Fruit fly (Drosophila melanogaster) whole organism, embryonic: ENCODE results near the gene plum.
A peak's percentile ranks its signal among the peaks of the same experiment; 100 is the strongest.

ENCODE experiments used
- Asciz ChIP-seq: fragments of 200-800 bp; sonication (Bioruptor generic); optimal IDR thresholded peaks from 2 replicates; lab custom pipeline; 2017; ENCODE audit warnings: missing biosample characterization, mild to moderate bottlenecking, missing genetic modification characterization, missing genetic modification reagents
- CG10147 ChIP-seq: fragments of 200-800 bp; sonication (Bioruptor generic); optimal IDR thresholded peaks from 2 replicates; lab custom pipeline; 2019; ENCODE audit warnings: missing biosample characterization, mild to moderate bottlenecking, missing genetic modification characterization, moderate library complexity
- CG10267 ChIP-seq: fragments of 200-800 bp; sonication (Bioruptor generic); optimal IDR thresholded peaks from 2 replicates; lab custom pipeline; 2018; ENCODE audit warnings: missing biosample characterization, mild to moderate bottlenecking, missing genetic modification characterization, moderate library complexity
- CG11085 ChIP-seq: fragments of 200-800 bp; sonication (Bioruptor generic); IDR thresholded peaks from 2 replicates; pipeline ENCODE4 v1.3.6; 2022; ENCODE audit warnings: missing biosample characterization, missing genetic modification characterization
- CG12219 ChIP-seq: fragments of 200-800 bp; sonication (Bioruptor generic); optimal IDR thresholded peaks from 3 replicates; lab custom pipeline; 2018; ENCODE audit warnings: missing biosample characterization, mild to moderate bottlenecking, missing genetic modification characterization
- CG14965 ChIP-seq: fragments of 200-800 bp; sonication (Bioruptor generic); optimal IDR thresholded peaks from 2 replicates; lab custom pipeline; 2016; ENCODE audit warnings: missing biosample characterization, missing genetic modification characterization, borderline replicate concordance
- CG1647 ChIP-seq: fragments of 200-800 bp; sonication (Bioruptor generic); optimal IDR thresholded peaks from 3 replicates; lab custom pipeline; 2016; ENCODE audit warnings: missing biosample characterization, missing genetic modification characterization
- CG2678 ChIP-seq: fragments of 200-800 bp; sonication (Bioruptor generic); optimal IDR thresholded peaks from 3 replicates; lab custom pipeline; 2019; ENCODE audit warnings: missing biosample characterization, mild to moderate bottlenecking, missing genetic modification characterization, moderate library complexity
- CG3065 ChIP-seq: fragments of 200-800 bp; sonication (Bioruptor generic); optimal IDR thresholded peaks from 2 replicates; lab custom pipeline; 2016; ENCODE audit warnings: missing biosample characterization, missing genetic modification characterization
- CG31388 ChIP-seq: fragments of 200-800 bp; sonication (Bioruptor generic); optimal IDR thresholded peaks from 2 replicates; lab custom pipeline; 2016; ENCODE audit warnings: missing biosample characterization, missing genetic modification characterization
- CG32772 ChIP-seq: fragments of 200-800 bp; sonication (Bioruptor generic); IDR thresholded peaks from 2 replicates; pipeline ENCODE4 v1.3.6; 2022; ENCODE audit warnings: missing biosample characterization, missing genetic modification characterization
- CG43689 ChIP-seq: fragments of 200-800 bp; sonication (Bioruptor generic); IDR thresholded peaks from 2 replicates; pipeline ENCODE4 v1.3.6; 2022; ENCODE audit warnings: missing biosample characterization, missing genetic modification characterization
- CG4707 ChIP-seq: fragments of 200-800 bp; sonication (Bioruptor generic); optimal IDR thresholded peaks from 2 replicates; lab custom pipeline; 2018; ENCODE audit warnings: missing biosample characterization, mild to moderate bottlenecking, missing genetic modification characterization, moderate library complexity
- CG5245 ChIP-seq: fragments of 200-800 bp; sonication (Bioruptor generic); optimal IDR thresholded peaks from 3 replicates; lab custom pipeline; 2016; ENCODE audit warnings: missing biosample characterization, missing genetic modification characterization
- CG6175 ChIP-seq: fragments of 200-800 bp; sonication (Bioruptor generic); IDR thresholded peaks from 3 replicates; pipeline ENCODE4 v1.3.6; 2022; ENCODE audit warnings: missing biosample characterization, missing genetic modification characterization
- CG6854 ChIP-seq: fragments of 200-800 bp; sonication (Bioruptor generic); optimal IDR thresholded peaks from 3 replicates; lab custom pipeline; 2017; ENCODE audit warnings: missing biosample characterization, mild to moderate bottlenecking, missing genetic modification characterization
- CG9727 ChIP-seq: fragments of 200-800 bp; sonication (Bioruptor generic); optimal IDR thresholded peaks from 3 replicates; lab custom pipeline; 2017; ENCODE audit warnings: missing biosample characterization, mild to moderate bottlenecking, missing genetic modification characterization
- CG9797 ChIP-seq: fragments of 200-800 bp; sonication (Bioruptor generic); optimal IDR thresholded peaks from 3 replicates; lab custom pipeline; 2018; ENCODE audit warnings: missing biosample characterization, mild to moderate bottlenecking, missing genetic modification characterization
- Fer2 ChIP-seq: fragments of 200-800 bp; sonication (Bioruptor generic); optimal IDR thresholded peaks from 2 replicates; lab custom pipeline; 2018; ENCODE audit warnings: missing biosample characterization, mild to moderate bottlenecking, missing genetic modification characterization, moderate library complexity
- Fer3 ChIP-seq: fragments of 200-800 bp; sonication (Bioruptor generic); optimal IDR thresholded peaks from 2 replicates; lab custom pipeline; 2018; ENCODE audit warnings: missing biosample characterization, mild to moderate bottlenecking, missing genetic modification characterization, moderate library complexity
- Hr3 ChIP-seq: fragments of 200-800 bp; sonication (Bioruptor generic); optimal IDR thresholded peaks from 3 replicates; lab custom pipeline; 2016; ENCODE audit warnings: missing biosample characterization, missing genetic modification characterization
- Hsf ChIP-seq: fragments of 200-800 bp; sonication (Bioruptor generic); optimal IDR thresholded peaks from 3 replicates; lab custom pipeline; 2016; ENCODE audit warnings: missing biosample characterization, missing genetic modification characterization
- Lim3 ChIP-seq: fragments of 200-800 bp; sonication (Bioruptor generic); IDR thresholded peaks from 2 replicates; pipeline ENCODE4 v1.3.6; 2022; ENCODE audit warnings: missing biosample characterization, missing genetic modification characterization
- MBD-R2 ChIP-seq: fragments of 200-800 bp; sonication (Bioruptor generic); IDR thresholded peaks from 2 replicates; pipeline ENCODE4 v1.3.6; 2022; ENCODE audit warnings: missing biosample characterization, missing genetic modification characterization
- MESR4 ChIP-seq: fragments of 200-800 bp; sonication (Bioruptor generic); optimal IDR thresholded peaks from 2 replicates; lab custom pipeline; 2018; ENCODE audit warnings: missing biosample characterization, mild to moderate bottlenecking, missing genetic modification characterization, moderate library complexity
- PHDP ChIP-seq: fragments of 200-800 bp; sonication (Bioruptor generic); optimal IDR thresholded peaks from 3 replicates; lab custom pipeline; 2018; ENCODE audit warnings: missing biosample characterization, mild to moderate bottlenecking, missing genetic modification characterization, moderate library complexity
- Rx ChIP-seq: fragments of 200-800 bp; sonication (Bioruptor generic); IDR thresholded peaks from 2 replicates; pipeline ENCODE4 v1.3.6; 2022; ENCODE audit warnings: missing biosample characterization, missing genetic modification characterization
- Six4 ChIP-seq: fragments of 200-800 bp; sonication (Bioruptor generic); optimal IDR thresholded peaks from 2 replicates; lab custom pipeline; 2016; ENCODE audit warnings: missing biosample characterization, missing genetic modification characterization
- Sry-δ ChIP-seq: fragments of 200-800 bp; sonication (Bioruptor generic); optimal IDR thresholded peaks from 2 replicates; lab custom pipeline; 2016; ENCODE audit warnings: missing biosample characterization, missing genetic modification characterization
- TFAM ChIP-seq: fragments of 200-800 bp; sonication (Bioruptor generic); optimal IDR thresholded peaks from 2 replicates; lab custom pipeline; 2017; ENCODE audit warnings: missing biosample characterization, missing genetic modification characterization, inconsistent platforms
- Taf1 ChIP-seq: fragments of 200-800 bp; sonication (Bioruptor generic); IDR thresholded peaks from 2 replicates; pipeline ENCODE4 v1.3.6; 2022; ENCODE audit warnings: missing biosample characterization, missing genetic modification characterization
- bsh ChIP-seq, 2 experiments: fragments of 200-800 bp; sonication (Bioruptor generic); optimal IDR thresholded peaks; 2 replicates each; lab custom pipeline; 2017 to 2018; ENCODE audit warnings: mild to moderate bottlenecking in 2 of 2, missing biosample characterization in 2 of 2, missing genetic modification characterization in 2 of 2, moderate library complexity in 1 of 2
- croc ChIP-seq: fragments of 200-800 bp; sonication (Bioruptor generic); conservative IDR thresholded peaks from 3 replicates; pipeline ENCODE4 v1.3.6; 2022; ENCODE audit warnings: missing biosample characterization, missing genetic modification characterization
- dati ChIP-seq: fragments of 200-800 bp; sonication (Bioruptor generic); IDR thresholded peaks from 2 replicates; pipeline ENCODE4 v1.3.6; 2022; ENCODE audit warnings: missing biosample characterization, missing genetic modification characterization
- emc ChIP-seq: fragments of 200-800 bp; sonication (Bioruptor generic); optimal IDR thresholded peaks from 2 replicates; lab custom pipeline; 2016; ENCODE audit warnings: missing biosample characterization, missing genetic modification characterization
- fru ChIP-seq: fragments of >200 bp; optimal IDR thresholded peaks from 2 replicates; lab custom pipeline; 2017
- fu2 ChIP-seq: fragments of 200-800 bp; sonication (Bioruptor generic); optimal IDR thresholded peaks from 2 replicates; lab custom pipeline; 2016; ENCODE audit warnings: missing biosample characterization, missing genetic modification characterization
- grn ChIP-seq: fragments of 200-800 bp; sonication (Bioruptor generic); optimal IDR thresholded peaks from 3 replicates; lab custom pipeline; 2017; ENCODE audit warnings: missing biosample characterization, missing genetic modification characterization
- luna ChIP-seq: fragments of 200-800 bp; sonication (Bioruptor generic); optimal IDR thresholded peaks from 2 replicates; lab custom pipeline; 2016; ENCODE audit warnings: missing biosample characterization, missing genetic modification characterization
- pita ChIP-seq: fragments of 200-800 bp; sonication (Bioruptor generic); optimal IDR thresholded peaks from 2 replicates; lab custom pipeline; 2017; ENCODE audit warnings: missing biosample characterization, mild to moderate bottlenecking, missing genetic modification characterization
- prd ChIP-seq, 3 experiments: fragments of >200 bp in 2 of 3; fragments of 200-800 bp in 1 of 3; sonication (Bioruptor generic) in 1 of 3; optimal IDR thresholded peaks in 2 of 3; IDR thresholded peaks in 1 of 3; 2 replicates in 2 of 3; 3 replicates in 1 of 3; pipeline versions ENCODE4 v1.3.6 to Lab custom; 2017 to 2022; ENCODE audit warnings: missing biosample characterization in 1 of 3, missing genetic modification characterization in 1 of 3
- pros ChIP-seq: fragments of 200-800 bp; sonication (Bioruptor generic); optimal IDR thresholded peaks from 3 replicates; lab custom pipeline; 2019; ENCODE audit warnings: missing biosample characterization, mild to moderate bottlenecking, missing genetic modification characterization, moderate library complexity
- repo ChIP-seq: fragments of 200-800 bp; sonication (Bioruptor generic); optimal IDR thresholded peaks from 2 replicates; lab custom pipeline; 2016; ENCODE audit warnings: missing biosample characterization, missing genetic modification characterization
- tio ChIP-seq: fragments of 200-800 bp; sonication (Bioruptor generic); optimal IDR thresholded peaks from 2 replicates; lab custom pipeline; 2017; ENCODE audit warnings: missing biosample characterization, missing genetic modification characterization, inconsistent platforms
- tna ChIP-seq: fragments of 200-800 bp; sonication (Bioruptor generic); IDR thresholded peaks from 2 replicates; pipeline ENCODE4 v1.3.6; 2022; ENCODE audit warnings: missing biosample characterization, missing genetic modification characterization; ENCODE audit not compliant: partially characterized antibody
- trem ChIP-seq: fragments of 200-800 bp; optimal IDR thresholded peaks from 3 replicates; lab custom pipeline; 2019; ENCODE audit warnings: missing biosample characterization, mild to moderate bottlenecking, missing genetic modification characterization, moderate library complexity
- vfl ChIP-seq: fragments of 200-800 bp; sonication (Bioruptor generic); optimal IDR thresholded peaks from 2 replicates; lab custom pipeline; 2016; ENCODE audit warnings: missing biosample characterization, missing genetic modification characterization
- vnd ChIP-seq: fragments of 200-800 bp; sonication (Bioruptor generic); IDR thresholded peaks from 3 replicates; pipeline ENCODE4 v1.3.6; 2022; ENCODE audit warnings: missing biosample characterization, missing genetic modification characterization; ENCODE audit not compliant: partially characterized antibody
- vvl ChIP-seq: fragments of 200-800 bp; sonication (Bioruptor generic); IDR thresholded peaks from 2 replicates; pipeline ENCODE4 v1.3.6; 2022; ENCODE audit warnings: missing biosample characterization, missing genetic modification characterization
- zfh1 ChIP-seq: fragments of 200-800 bp; sonication (Bioruptor generic); IDR thresholded peaks from 3 replicates; pipeline ENCODE4 v1.3.6; 2022; ENCODE audit warnings: missing biosample characterization, missing genetic modification characterization

Gene plum

dm6 chr3R:26536110-26536746 is 1.2 kb upstream of the plum start, which contains the start of gene scrib (continued):
- TF ChIP-seq croc (GFP tag; lab: Robert Waterston, UW) = no peak
- TF ChIP-seq CG5245 (GFP tag; lab: Kevin White, UChicago) = no peak
- TF ChIP-seq CG10147 (GFP tag; lab: Kevin White, UChicago) = peak; percentile 42
- no peak for TF ChIP-seq luna (GFP tag; lab: Kevin White, UChicago)
- peak; percentile 98 for TF ChIP-seq CG9797
- TF ChIP-seq prd (optimal IDR thresholded peaks at IDR 0.05; lab: Kevin White, UChicago) = no peak
- TF ChIP-seq prd (GFP tag; IDR thresholded peaks at IDR 0.05; lab: Robert Waterston, UW) = no peak
- TF ChIP-seq pros (GFP tag; lab: Kevin White, UChicago) = peak; percentile 21
- TF ChIP-seq CG14965 = no peak
- TF ChIP-seq CG6854 = no peak
- peak; percentile 9 for TF ChIP-seq CG1647 (GFP tag; lab: Kevin White, UChicago)
- peak; percentile 19 for TF ChIP-seq grn
- no peak for TF ChIP-seq CG4707 (GFP tag; lab: Kevin White, UChicago)
- no peak for TF ChIP-seq Hsf
- TF ChIP-seq Lim3 (GFP tag; lab: Robert Waterston, UW) = no peak
- TF ChIP-seq bsh (GFP tag; optimal IDR thresholded peaks at IDR 0.05; lab: Kevin White, UChicago) = no peak
- TF ChIP-seq Fer2 (tag; lab: Kevin White, UChicago) = no peak
- 0 out of 2 replicates have a peak, but pooled peaks have one; percentile 39 for TF ChIP-seq dati
- 0 out of 2 replicates have a peak, but pooled peaks have one; percentile 40 for TF ChIP-seq MBD-R2 (GFP tag; lab: Robert Waterston, UW)
- peak; percentile 83 for TF ChIP-seq zfh1
- TF ChIP-seq PHDP (tag; lab: Kevin White, UChicago) = no peak
- TF ChIP-seq Fer3 (tag; lab: Kevin White, UChicago) = peak; percentile 5
- no peak for TF ChIP-seq fu2
- peak; percentile 81 for TF ChIP-seq pita
- no peak for TF ChIP-seq Rx (GFP tag; lab: Robert Waterston, UW)
- 0 out of 2 replicates have a peak, but pooled peaks have one; percentile 8 for TF ChIP-seq CG11085
- peak; percentile 48 for TF ChIP-seq MESR4
- no peak for TF ChIP-seq CG31388
- peak; percentile 59; the same call in 1 of the 2 replicates for TF ChIP-seq CG32772 (GFP tag; lab: Robert Waterston, UW)
- TF ChIP-seq Asciz (GFP tag; lab: Kevin White, UChicago) = peak; percentile 20
- no peak for TF ChIP-seq vfl
- TF ChIP-seq repo (GFP tag; lab: Kevin White, UChicago) = no peak
- no peak for TF ChIP-seq CG12219 (GFP tag; lab: Kevin White, UChicago)
- no peak for TF ChIP-seq vnd (GFP tag; lab: Robert Waterston, UW)
- peak; percentile 72 for TF ChIP-seq trem (tag; lab: Kevin White, UChicago)
- no peak for TF ChIP-seq tio (GFP tag; lab: Kevin White, UChicago)
- no peak for TF ChIP-seq CG6175 (GFP tag; lab: Robert Waterston, UW)
- peak; percentile 92 for TF ChIP-seq Sry-δ (GFP tag; lab: Kevin White, UChicago)
- TF ChIP-seq Taf1 (GFP tag; lab: Robert Waterston, UW) = no peak
- no peak for TF ChIP-seq Six4
- TF ChIP-seq Hr3 (GFP tag; lab: Kevin White, UChicago) = no peak
- no peak for TF ChIP-seq fru (lab: Kevin White, UChicago)
- no peak for TF ChIP-seq emc
- TF ChIP-seq CG43689 (GFP tag; lab: Robert Waterston, UW) = no peak
- TF ChIP-seq CG9727 (GFP tag; lab: Kevin White, UChicago) = no peak
- TF ChIP-seq CG10267 (tag; lab: Kevin White, UChicago) = peak; percentile 74
- TF ChIP-seq tna (GFP tag; lab: Robert Waterston, UW) = peak; percentile 44; the same call in 1 of the 2 replicates
- TF ChIP-seq TFAM (GFP tag; lab: Kevin White, UChicago) = no peak
- peak; percentile 29 for TF ChIP-seq CG2678 (tag; lab: Kevin White, UChicago)
- peak; percentile 68 for TF ChIP-seq vvl
- TF ChIP-seq CG3065 (GFP tag; lab: Kevin White, UChicago) = no peak
